Fruit fly (Drosophila melanogaster): ENCODE data around the gene CG15024.

- no peak for TF ChIP-seq psq (optimal IDR thresholded peaks at IDR 0.05)
- TF ChIP-seq Myc (optimal IDR thresholded peaks at IDR 0.05), result no peak
- TF ChIP-seq h (optimal IDR thresholded peaks at IDR 0.05), result no peak
- TF ChIP-seq ttk (optimal IDR thresholded peaks at IDR 0.05), result no peak
Observed at dm6 chr3L:4510317-4510716, 46.7 kb upstream of the CG15024 start.
